Worm (Caenorhabditis elegans) whole organism, L3 larva: ENCODE results near the gene rib-2.

Source experiments
- fos-1 ChIP-seq: fragments of 150-350 bp; optimal IDR thresholded peaks from 2 replicates; lab custom pipeline; 2014; ENCODE audit warnings: missing biosample characterization, missing genetic modification characterization
- jun-1 ChIP-seq: fragments of 150-350 bp; optimal IDR thresholded peaks from 2 replicates; lab custom pipeline; 2014; ENCODE audit warnings: missing biosample characterization, missing genetic modification reagents, missing genetic modification characterization
- lin-39 ChIP-seq: fragments of 150-350 bp; optimal IDR thresholded peaks from 2 replicates; lab custom pipeline; 2018; ENCODE audit warnings: missing biosample characterization, missing genetic modification reagents, missing genetic modification characterization
- snpc-4 ChIP-seq: fragments of 150-350 bp; optimal IDR thresholded peaks from 2 replicates; lab custom pipeline; 2014; ENCODE audit warnings: missing biosample characterization, missing genetic modification characterization

DNA sequence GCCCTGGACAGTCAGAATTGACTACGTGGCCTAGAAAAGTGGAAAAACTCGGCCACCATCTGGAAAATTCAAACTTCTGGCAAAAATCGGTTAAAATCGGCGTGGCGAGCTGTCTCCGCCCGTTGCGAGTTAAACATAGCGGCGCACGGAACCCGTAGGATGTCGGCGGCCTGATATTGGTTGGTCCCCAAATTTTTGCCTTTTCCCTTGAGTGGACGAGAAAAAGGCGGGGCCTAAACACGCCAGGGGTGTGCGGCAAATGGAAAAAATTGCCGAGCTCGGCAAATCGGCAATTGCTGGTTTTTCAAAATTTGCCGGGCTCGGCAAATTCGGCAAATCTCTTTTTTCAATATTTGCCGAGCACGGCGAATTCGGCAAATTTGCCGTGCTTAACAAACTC is 9.3 kb upstream of the rib-2 start:
- no peak for TF ChIP-seq lin-39 (tag; lab: Kevin White, UChicago)
- TF ChIP-seq snpc-4 (tag; lab: Kevin White, UChicago): no peak
- TF ChIP-seq jun-1 (tag; lab: Kevin White, UChicago): no peak
- no peak for TF ChIP-seq fos-1
